Worm (Caenorhabditis elegans): Measurements from ENCODE around the gene pgm-1.

DNA sequence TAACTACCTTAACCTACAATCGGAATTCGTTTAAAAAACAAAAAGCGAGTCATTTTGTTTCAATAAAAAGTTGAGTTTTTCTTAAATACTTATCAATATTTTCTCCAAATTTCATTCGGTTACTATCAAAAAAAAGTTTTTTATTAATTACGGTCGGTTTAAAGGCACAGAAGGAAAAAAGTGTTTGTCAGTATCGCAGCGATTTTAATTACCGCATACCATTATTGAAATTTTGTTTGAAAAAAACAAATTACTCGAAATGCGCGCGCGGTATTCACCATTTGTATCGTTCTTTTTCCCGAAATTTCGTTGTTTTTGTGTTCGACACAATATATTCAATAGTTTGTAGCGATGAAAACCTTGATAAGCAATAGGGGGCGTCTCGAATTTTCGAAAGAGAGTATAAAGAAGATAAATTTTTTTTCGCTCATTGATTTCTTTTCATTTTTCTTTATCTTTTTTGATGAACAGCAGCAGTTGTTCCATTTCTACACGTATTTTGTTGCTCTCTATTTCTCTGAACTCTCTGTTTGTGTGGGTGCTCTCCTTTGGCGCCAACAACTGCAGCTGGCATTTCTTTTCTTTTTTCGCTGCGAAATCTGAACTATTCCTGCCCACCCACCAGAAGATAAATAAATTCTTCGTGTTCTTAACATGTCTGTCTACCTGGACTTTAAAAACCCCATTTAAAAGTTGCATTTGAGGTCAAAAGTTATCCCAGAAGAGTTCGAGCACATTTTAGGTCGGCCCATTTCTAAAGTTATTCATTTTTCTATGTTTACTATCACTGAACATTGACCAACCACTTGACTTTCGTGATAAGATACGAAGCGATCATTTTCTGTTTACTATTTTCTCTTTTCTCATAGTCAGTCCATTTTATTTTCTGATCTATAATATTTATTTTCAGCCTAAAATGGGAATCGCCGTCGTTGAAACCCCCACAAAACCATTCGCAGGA is at the start of gene pgm-1:
- TF ChIP-seq fkh-10 (GFP tag; optimal IDR thresholded peaks at IDR 0.05), result no peak
- no peak for TF ChIP-seq nfya-1 (tag; optimal IDR thresholded peaks at IDR 0.05)
- TF ChIP-seq elt-2 (tag; optimal IDR thresholded peaks at IDR 0.05), result peak; percentile 45

All from whole organism, late embryonic.